Worm (Caenorhabditis elegans) whole organism, L3 larva: ENCODE measurements around the gene T28A11.4.

Source experiments
- R02D3.7 ChIP-seq: fragments of 150-350 bp; optimal IDR thresholded peaks from 2 replicates; lab custom pipeline; 2014; ENCODE audit warnings: missing biosample characterization, missing genetic modification characterization
- elt-2 ChIP-seq: sonication (generic microtip); optimal IDR thresholded peaks from 2 replicates; lab custom pipeline; 2016; ENCODE audit warnings: missing genetic modification reagents, mild to moderate bottlenecking, missing genetic modification characterization, missing compliant biosample characterization
- fkh-10 ChIP-seq: sonication (generic microtip); optimal IDR thresholded peaks from 2 replicates; lab custom pipeline; 2017; ENCODE audit warnings: missing biosample characterization, missing genetic modification reagents, missing genetic modification characterization
- lin-39 ChIP-seq: fragments of 150-350 bp; optimal IDR thresholded peaks from 2 replicates; lab custom pipeline; 2018; ENCODE audit warnings: missing biosample characterization, missing genetic modification reagents, missing genetic modification characterization
- mdl-1 ChIP-seq: fragments of 150-350 bp; optimal IDR thresholded peaks from 2 replicates; lab custom pipeline; 2014; ENCODE audit warnings: missing biosample characterization, missing genetic modification characterization
- nhr-11 ChIP-seq: fragments of 150-350 bp; optimal IDR thresholded peaks from 2 replicates; lab custom pipeline; 2014; ENCODE audit warnings: missing biosample characterization, missing genetic modification characterization
- nhr-23 ChIP-seq: fragments of 150-350 bp; optimal IDR thresholded peaks from 2 replicates; lab custom pipeline; 2014; ENCODE audit warnings: missing biosample characterization, missing genetic modification reagents, missing genetic modification characterization
- pha-4 ChIP-seq: fragments of 150-350 bp; optimal IDR thresholded peaks from 2 replicates; lab custom pipeline; 2014; ENCODE audit warnings: missing biosample characterization, missing genetic modification reagents, missing genetic modification characterization
- pqm-1 ChIP-seq: fragments of 150-350 bp; optimal IDR thresholded peaks from 2 replicates; lab custom pipeline; 2017; ENCODE audit warnings: missing biosample characterization, missing genetic modification characterization, inconsistent platforms
- skn-1 ChIP-seq: fragments of 150-350 bp; optimal IDR thresholded peaks from 2 replicates; lab custom pipeline; 2014; ENCODE audit warnings: missing biosample characterization, missing genetic modification characterization
- unc-39 ChIP-seq: sonication (generic microtip); optimal IDR thresholded peaks from 4 replicates; lab custom pipeline; 2017; ENCODE audit warnings: missing biosample characterization, missing genetic modification characterization
- unc-62 ChIP-seq: fragments of 150-350 bp; sonication (generic microtip); optimal IDR thresholded peaks from 4 replicates; lab custom pipeline; 2014; ENCODE audit warnings: missing biosample characterization, missing genetic modification reagents, missing genetic modification characterization

DNA sequence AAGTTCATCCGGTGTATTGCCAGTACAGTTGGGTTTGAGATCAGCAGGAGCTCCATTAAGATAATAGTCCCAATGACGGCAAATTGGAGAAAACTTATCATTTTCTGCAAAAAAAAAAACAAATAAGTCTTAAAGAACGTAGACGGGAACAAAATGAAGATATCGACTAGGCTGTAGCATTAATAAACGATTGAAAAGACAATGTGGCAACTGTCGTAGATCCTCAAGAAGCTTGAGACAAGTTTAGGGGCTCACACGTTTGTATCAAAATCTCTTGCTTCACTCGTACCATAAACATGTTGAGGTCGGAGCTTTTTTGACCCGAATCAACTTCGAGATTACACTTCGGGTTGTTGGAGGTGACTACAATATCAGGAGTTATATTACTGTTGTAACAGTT, 46.2 kb downstream of the T28A11.4 start, which contains the start of gene F35F10.14:
- no peak for TF ChIP-seq mdl-1
- TF ChIP-seq nhr-23 = no peak
- TF ChIP-seq lin-39 (tag; lab: Kevin White, UChicago) = no peak
- no peak for TF ChIP-seq pha-4 (tag; lab: Kevin White, UChicago)
- no peak for TF ChIP-seq R02D3.7
- TF ChIP-seq nhr-11 (tag; lab: Kevin White, UChicago) = no peak
- TF ChIP-seq fkh-10 (GFP tag; lab: Kevin White, UChicago) = no peak
- no peak for TF ChIP-seq unc-39 (tag; lab: Kevin White, UChicago)
- TF ChIP-seq pqm-1 = no peak
- no peak for TF ChIP-seq elt-2 (tag; lab: Kevin White, UChicago)
- TF ChIP-seq unc-62 = no peak
- no peak for TF ChIP-seq skn-1 (tag; lab: Kevin White, UChicago)
